Worm (Caenorhabditis elegans) whole organism, L4 larva: ENCODE results near the gene T07G12.3.

ENCODE experiments used
- F49E8.2 ChIP-seq: sonication (generic microtip); optimal IDR thresholded peaks from 2 replicates; lab custom pipeline; 2016; ENCODE audit warnings: missing compliant biosample characterization, mild to moderate bottlenecking, missing genetic modification characterization, borderline replicate concordance
- Y5F2A.4 ChIP-seq: fragments of 200-800 bp; sonication (Bioruptor generic); optimal IDR thresholded peaks from 2 replicates; lab custom pipeline; 2018; ENCODE audit warnings: mild to moderate bottlenecking, missing genetic modification characterization, missing compliant biosample characterization
- Y75B8A.6 ChIP-seq: fragments of 200-800 bp; sonication (Bioruptor generic); IDR thresholded peaks from 2 replicates; pipeline ENCODE4 v1.3.6; 2022; ENCODE audit warnings: missing genetic modification reagents, missing genetic modification characterization, missing compliant biosample characterization
- ZK337.2 ChIP-seq: fragments of 200-800 bp; sonication (Bioruptor generic); IDR thresholded peaks from 2 replicates; pipeline ENCODE4 v1.3.6; 2022; ENCODE audit warnings: missing genetic modification reagents, missing genetic modification characterization, missing compliant biosample characterization
- ZK546.5 ChIP-seq, 2 experiments: sonication (generic microtip); optimal IDR thresholded peaks; 2 replicates each; lab custom pipeline; 2017; ENCODE audit warnings: missing biosample characterization in 2 of 2, missing genetic modification characterization in 2 of 2
- aha-1 ChIP-seq: fragments of 150-350 bp; peaks from one replicate; lab custom pipeline; 2014; ENCODE audit warnings: missing biosample characterization, missing genetic modification characterization
- ama-1 ChIP-seq: fragments of 150-350 bp; optimal IDR thresholded peaks from 2 replicates; lab custom pipeline; 2014; ENCODE audit warnings: inconsistent platforms, mixed read lengths
- attf-4 ChIP-seq: sonication (generic microtip); optimal IDR thresholded peaks from 3 replicates; lab custom pipeline; 2017; ENCODE audit warnings: missing biosample characterization, missing genetic modification characterization
- ceh-32 ChIP-seq: sonication (generic microtip); optimal IDR thresholded peaks from 2 replicates; lab custom pipeline; 2016; ENCODE audit warnings: mild to moderate bottlenecking, missing genetic modification characterization, missing compliant biosample characterization; ENCODE audit not compliant: poor library complexity
- ctbp-1 ChIP-seq: fragments of 200-800 bp; sonication (Bioruptor generic); IDR thresholded peaks from 2 replicates; pipeline ENCODE4 v1.3.6; 2022; ENCODE audit warnings: missing genetic modification reagents, missing genetic modification characterization, missing compliant biosample characterization
- daf-12 ChIP-seq: fragments of 150-350 bp; optimal IDR thresholded peaks from 2 replicates; lab custom pipeline; 2014; ENCODE audit warnings: missing biosample characterization, missing genetic modification reagents, missing genetic modification characterization
- duxl-1 ChIP-seq: sonication (generic microtip); optimal IDR thresholded peaks from 2 replicates; lab custom pipeline; 2016; ENCODE audit warnings: mild to moderate bottlenecking, missing genetic modification characterization, moderate library complexity, missing compliant biosample characterization; ENCODE audit not compliant: poor library complexity
- dve-1 ChIP-seq: sonication (generic microtip); optimal IDR thresholded peaks from 2 replicates; lab custom pipeline; 2017; ENCODE audit warnings: antibody characterized with exemption, mild to moderate bottlenecking, missing genetic modification characterization, missing compliant biosample characterization; ENCODE audit not compliant: insufficient read depth
- egl-27 ChIP-seq: sonication (generic microtip); optimal IDR thresholded peaks from 3 replicates; lab custom pipeline; 2017; ENCODE audit warnings: missing biosample characterization, missing genetic modification reagents, missing genetic modification characterization
- egl-43 ChIP-seq: fragments of 200-800 bp; sonication (Bioruptor generic); IDR thresholded peaks from 2 replicates; pipeline ENCODE4 v1.3.6; 2022; ENCODE audit warnings: missing genetic modification reagents, missing genetic modification characterization, missing compliant biosample characterization
- fkh-10 ChIP-seq: fragments of 150-350 bp; optimal IDR thresholded peaks from 2 replicates; lab custom pipeline; 2014; ENCODE audit warnings: missing biosample characterization, missing genetic modification reagents, missing genetic modification characterization
- gei-8 ChIP-seq: fragments of 200-800 bp; sonication (Bioruptor generic); optimal IDR thresholded peaks from 2 replicates; lab custom pipeline; 2018; ENCODE audit warnings: mild to moderate bottlenecking, missing genetic modification characterization, missing compliant biosample characterization
- hlh-30 ChIP-seq: sonication (generic microtip); optimal IDR thresholded peaks from 2 replicates; lab custom pipeline; 2017; ENCODE audit warnings: antibody characterized with exemption, mild to moderate bottlenecking, missing genetic modification characterization, missing compliant biosample characterization; ENCODE audit not compliant: insufficient read depth
- lin-1 ChIP-seq: fragments of 200-800 bp; sonication (Bioruptor generic); IDR thresholded peaks from 2 replicates; pipeline ENCODE4 v1.3.6; 2022; ENCODE audit warnings: missing genetic modification reagents, missing genetic modification characterization, missing compliant biosample characterization
- lin-38 ChIP-seq: fragments of 200-800 bp; sonication (Bioruptor generic); IDR thresholded peaks from 2 replicates; pipeline ENCODE4 v1.3.6; 2022; ENCODE audit warnings: missing genetic modification reagents, missing genetic modification characterization, missing compliant biosample characterization
- lsy-2 ChIP-seq, 2 experiments: fragments of 150-350 bp in 1 of 2; sonication (generic microtip) in 1 of 2; optimal IDR thresholded peaks; 2 replicates each; lab custom pipeline; 2014 to 2017; ENCODE audit warnings: missing biosample characterization in 2 of 2, missing genetic modification characterization in 2 of 2
- madf-5 ChIP-seq, 2 experiments: fragments of 200-800 bp; sonication (Bioruptor generic); IDR thresholded peaks; 2 replicates each; pipeline ENCODE4 v1.3.6; 2022; ENCODE audit warnings: missing compliant biosample characterization in 2 of 2, missing genetic modification characterization in 2 of 2
- madf-9 ChIP-seq: fragments of 200-800 bp; sonication (Bioruptor generic); conservative IDR thresholded peaks from 2 replicates; pipeline ENCODE4 v1.3.6; 2022; ENCODE audit warnings: missing genetic modification reagents, missing genetic modification characterization, missing compliant biosample characterization
- mdl-1 ChIP-seq, 2 experiments: fragments of 150-350 bp in 1 of 2; sonication (generic microtip) in 1 of 2; optimal IDR thresholded peaks; 2 replicates each; lab custom pipeline; 2014 to 2017; ENCODE audit warnings: missing biosample characterization in 2 of 2, missing genetic modification characterization in 2 of 2
- mdt-29 ChIP-seq: fragments of 200-800 bp; sonication (Bioruptor generic); IDR thresholded peaks from 2 replicates; pipeline ENCODE4 v1.3.6; 2022; ENCODE audit warnings: missing genetic modification reagents, missing genetic modification characterization, missing compliant biosample characterization
- mep-1 ChIP-seq: fragments of 150-350 bp; sonication (generic microtip); optimal IDR thresholded peaks from 3 replicates; lab custom pipeline; 2014; ENCODE audit warnings: missing biosample characterization, missing genetic modification characterization
- nhr-102 ChIP-seq: sonication (generic microtip); optimal IDR thresholded peaks from 2 replicates; lab custom pipeline; 2016; ENCODE audit warnings: mild to moderate bottlenecking, missing genetic modification characterization, moderate library complexity, missing compliant biosample characterization
- nhr-11 ChIP-seq: fragments of 150-350 bp; optimal IDR thresholded peaks from 2 replicates; lab custom pipeline; 2014; ENCODE audit warnings: missing biosample characterization, missing genetic modification characterization
- nhr-111 ChIP-seq: fragments of 200-800 bp; sonication (Bioruptor generic); optimal IDR thresholded peaks from 2 replicates; lab custom pipeline; 2018; ENCODE audit warnings: mild to moderate bottlenecking, missing genetic modification characterization, missing compliant biosample characterization
- nhr-28 ChIP-seq: fragments of 150-350 bp; optimal IDR thresholded peaks from 2 replicates; lab custom pipeline; 2014; ENCODE audit warnings: missing biosample characterization, missing genetic modification characterization
- nhr-41 ChIP-seq: fragments of 200-800 bp; sonication (Bioruptor generic); IDR thresholded peaks from 2 replicates; pipeline ENCODE4 v1.3.6; 2022; ENCODE audit warnings: missing genetic modification reagents, missing genetic modification characterization, missing compliant biosample characterization
- nhr-42 ChIP-seq: fragments of 200-800 bp; sonication (Bioruptor generic); IDR thresholded peaks from 2 replicates; pipeline ENCODE4 v1.3.6; 2022; ENCODE audit warnings: missing genetic modification characterization, missing compliant biosample characterization
- nhr-6 ChIP-seq: fragments of 150-350 bp; optimal IDR thresholded peaks from 2 replicates; lab custom pipeline; 2014; ENCODE audit warnings: missing biosample characterization, missing genetic modification characterization
- php-3 ChIP-seq: fragments of 200-800 bp; sonication (Bioruptor generic); IDR thresholded peaks from 2 replicates; pipeline ENCODE4 v1.3.6; 2022; ENCODE audit warnings: missing genetic modification reagents, missing genetic modification characterization, missing compliant biosample characterization
- pqm-1 ChIP-seq: sonication (generic microtip); optimal IDR thresholded peaks from 2 replicates; lab custom pipeline; 2017; ENCODE audit warnings: missing biosample characterization, missing genetic modification characterization
- sdz-12 ChIP-seq: fragments of 200-800 bp; sonication (Bioruptor generic); optimal IDR thresholded peaks from 2 replicates; lab custom pipeline; 2018; ENCODE audit warnings: mild to moderate bottlenecking, missing genetic modification characterization, missing compliant biosample characterization
- snpc-1.2 ChIP-seq: fragments of 200-800 bp; sonication (Bioruptor generic); IDR thresholded peaks from 2 replicates; pipeline ENCODE4 v1.3.6; 2022; ENCODE audit warnings: missing genetic modification reagents, missing genetic modification characterization, missing compliant biosample characterization
- spr-1 ChIP-seq: sonication (generic microtip); optimal IDR thresholded peaks from 2 replicates; lab custom pipeline; 2016; ENCODE audit warnings: mild to moderate bottlenecking, missing genetic modification characterization, missing compliant biosample characterization
- spr-3 ChIP-seq: fragments of 200-800 bp; sonication (Bioruptor generic); optimal IDR thresholded peaks from 2 replicates; lab custom pipeline; 2018; ENCODE audit warnings: mild to moderate bottlenecking, missing genetic modification characterization, missing compliant biosample characterization
- tra-1 ChIP-seq: fragments of 200-800 bp; sonication (Bioruptor generic); IDR thresholded peaks from 2 replicates; pipeline ENCODE4 v1.3.6; 2022; ENCODE audit warnings: missing genetic modification reagents, missing genetic modification characterization, missing compliant biosample characterization
- unc-62 ChIP-seq, 3 experiments: fragments of 150-350 bp in 1 of 3; sonication (generic microtip); optimal IDR thresholded peaks in 2 of 3; peaks in 1 of 3; 1 replicate in 1 of 3; 2 replicates in 2 of 3; lab custom pipeline; 2014 to 2017; ENCODE audit warnings: missing biosample characterization in 3 of 3, missing genetic modification characterization in 3 of 3, missing genetic modification reagents in 3 of 3, missing genotype in 1 of 3
- zag-1 ChIP-seq: fragments of 150-350 bp; optimal IDR thresholded peaks from 2 replicates; lab custom pipeline; 2014; ENCODE audit warnings: missing biosample characterization, missing genetic modification characterization

Gene T07G12.3

ce11 chrIV:10503750-10504232, 29.9 kb upstream of the T07G12.3 start (continued):
- TF ChIP-seq duxl-1 (tag; lab: Kevin White, UChicago) (no peak), Y5F2A.4 (GFP tag; lab: Kevin White, UChicago) (no peak), ceh-32 (tag; lab: Kevin White, UChicago) (no peak), nhr-41 (GFP tag; lab: Robert Waterston, UW) (no peak), mdl-1 (tag; optimal IDR thresholded peaks at IDR 0.05; lab: Kevin White, UChicago) (peak; percentile 32 to 54), egl-27 (tag; lab: Kevin White, UChicago) (no peak), madf-5 (GFP tag; IDR thresholded peaks at IDR 0.05; lab: Robert Waterston, UW) (no peak), spr-3 (GFP tag; lab: Kevin White, UChicago) (no peak), pqm-1 (peak; percentile 0), gei-8 (GFP tag; lab: Kevin White, UChicago) (no peak), nhr-28 (tag; lab: Kevin White, UChicago) (peak; percentile 7), madf-9 (GFP tag; lab: Robert Waterston, UW) (0 out of 2 replicates have a peak, but pooled peaks have one; percentile 40), unc-62 (GFP tag; optimal IDR thresholded peaks at IDR 0.05 in 1 of 2; lab: Kevin White, UChicago) (peak in 1 of 2 experiments; percentile 82), unc-62 (tag; optimal IDR thresholded peaks at IDR 0.05; lab: Kevin White, UChicago) (no peak), nhr-6 (no peak), sdz-12 (GFP tag; lab: Kevin White, UChicago) (no peak), nhr-102 (no peak), hlh-30 (tag; lab: Kevin White, UChicago) (peak; percentile 41), daf-12 (tag; lab: Kevin White, UChicago) (no peak), php-3 (GFP tag; lab: Robert Waterston, UW) (no peak), nhr-111 (GFP tag; lab: Kevin White, UChicago) (no peak), zag-1 (tag; lab: Kevin White, UChicago) (no peak), Y75B8A.6 (GFP tag; lab: Robert Waterston, UW) (no peak), dve-1 (tag; lab: Kevin White, UChicago) (no peak), lin-1 (GFP tag; lab: Robert Waterston, UW) (no peak), egl-43 (GFP tag; lab: Robert Waterston, UW) (peak; percentile 79), snpc-1.2 (GFP tag; lab: Robert Waterston, UW) (0 out of 2 replicates have a peak, but pooled peaks have one; percentile 28), fkh-10 (GFP tag; lab: Kevin White, UChicago) (peak; percentile 47), nhr-11 (tag; lab: Kevin White, UChicago) (peak; percentile 90), attf-4 (tag; lab: Kevin White, UChicago) (no peak), mdt-29 (GFP tag; lab: Robert Waterston, UW) (no peak), spr-1 (tag; lab: Kevin White, UChicago) (peak; percentile 3), lin-38 (GFP tag; lab: Robert Waterston, UW) (no peak), lsy-2 (tag; optimal IDR thresholded peaks at IDR 0.05; lab: Kevin White, UChicago) (peak; percentile 17 to 37), nhr-42 (no peak), F49E8.2 (tag; lab: Kevin White, UChicago) (no peak), ama-1 (lab: Kevin White, UChicago) (no peak), tra-1 (0 out of 2 replicates have a peak, but pooled peaks have one; percentile 14), ZK337.2 (GFP tag; lab: Robert Waterston, UW) (no peak)

ce11 chrIV:10505016-10505415, 28.7 kb upstream of the T07G12.3 start:
- TF ChIP-seq ctbp-1 (GFP tag; lab: Robert Waterston, UW) (peak; percentile 19; the same call in 1 of the 2 replicates), mep-1 (peak; percentile 23), fkh-10 (GFP tag; lab: Kevin White, UChicago) (no peak), ZK546.5 (tag; optimal IDR thresholded peaks at IDR 0.05; lab: Kevin White, UChicago) (no peak), unc-62 (GFP tag; optimal IDR thresholded peaks at IDR 0.05 in 1 of 2; lab: Kevin White, UChicago) (peak in 1 of 2 experiments; percentile 54), unc-62 (tag; optimal IDR thresholded peaks at IDR 0.05; lab: Kevin White, UChicago) (no peak), mdl-1 (tag; optimal IDR thresholded peaks at IDR 0.05; lab: Kevin White, UChicago) (no peak), lsy-2 (tag; optimal IDR thresholded peaks at IDR 0.05; lab: Kevin White, UChicago) (peak in 1 of 2 experiments; percentile 29), aha-1 (peak; percentile 19)
- TF ChIP-seq, all 104 proteins: peak for 5
